Fruit fly (Drosophila melanogaster): ENCODE data around the gene eff.

eff gene

dm6 chr3R:14754360-14754759 lies 13.2 kb upstream of the eff start, which contains the start of gene CG7362:
CG7362 (minus strand) TSS chr3R:14754460.
- TF ChIP-seq GATAe (GFP tag; conservative IDR thresholded peaks at IDR 0.05): no peak
- 0 out of 3 replicates have a peak, but pooled peaks have one; percentile 14 for TF ChIP-seq CG2199 (GFP tag; IDR thresholded peaks at IDR 0.05)

- no peak for TF ChIP-seq CG12236 (GFP tag; optimal IDR thresholded peaks at IDR 0.05)
- no peak for TF ChIP-seq CG14441 (GFP tag; IDR thresholded peaks at IDR 0.05)
- no peak for TF ChIP-seq Poxn (GFP tag; IDR thresholded peaks at IDR 0.05)
- TF ChIP-seq rib (GFP tag; IDR thresholded peaks at IDR 0.05): no peak
- no peak for TF ChIP-seq Fer2 (tag; optimal IDR thresholded peaks at IDR 0.05)
- TF ChIP-seq CG9437 (GFP tag; optimal IDR thresholded peaks at IDR 0.05): no peak
- TF ChIP-seq Usf (GFP tag; optimal IDR thresholded peaks at IDR 0.05): no peak
- TF ChIP-seq CG2199 (GFP tag; IDR thresholded peaks at IDR 0.05): 0 out of 3 replicates have a peak, but pooled peaks have one; percentile 74
- TF ChIP-seq pum (GFP tag; optimal IDR thresholded peaks at IDR 0.05): no peak
- TF ChIP-seq H2.0 (GFP tag; IDR thresholded peaks at IDR 0.05): no peak
- no peak for TF ChIP-seq zen2 (GFP tag; IDR thresholded peaks at IDR 0.05; ENCODE audit: partially characterized antibody)
- peak; percentile 4 for TF ChIP-seq sens (GFP tag)
- no peak for TF ChIP-seq CG15696 (tag; optimal IDR thresholded peaks at IDR 0.05)
- TF ChIP-seq Nf-YC (tag; optimal IDR thresholded peaks at IDR 0.05): no peak
- no peak for TF ChIP-seq CG15601 (tag; optimal IDR thresholded peaks at IDR 0.05)
- TF ChIP-seq CG10654 (GFP tag; optimal IDR thresholded peaks at IDR 0.05): no peak
- TF ChIP-seq gcm (GFP tag; optimal IDR thresholded peaks at IDR 0.05): peak; percentile 53
Observed at dm6 chr3R:14751023-14751422, 9.9 kb upstream of the eff start, which contains the start of gene smp-30. smp-30 (minus strand) TSS chr3R:14751246.

- TF ChIP-seq fd64A (GFP tag; optimal IDR thresholded peaks at IDR 0.05) (peak; percentile 84), CG17829 (tag; optimal IDR thresholded peaks at IDR 0.05) (peak; percentile 63), CG14860 (GFP tag; IDR thresholded peaks at IDR 0.05; ENCODE audit: partially characterized antibody) (no peak), E2f1 (GFP tag; IDR thresholded peaks at IDR 0.05) (peak; percentile 15; the same call in 1 of the 2 replicates), CG2875 (GFP tag; optimal IDR thresholded peaks at IDR 0.05) (peak; percentile 78), gsb (GFP tag; IDR thresholded peaks at IDR 0.05) (no peak), Dll (GFP tag; IDR thresholded peaks at IDR 0.05; ENCODE audit: partially characterized antibody) (peak; percentile 45; the same call in 1 of the 4 replicates), ase (GFP tag; IDR thresholded peaks at IDR 0.05) (no peak; the same call in 2 of the 3 replicates), CG17912 (GFP tag; optimal IDR thresholded peaks at IDR 0.05) (peak; percentile 77), wdn (GFP tag; IDR thresholded peaks at IDR 0.05) (no peak), CG3065 (GFP tag; optimal IDR thresholded peaks at IDR 0.05) (peak; percentile 43), D (optimal IDR thresholded peaks at IDR 0.05) (no peak), D (GFP tag; optimal IDR thresholded peaks at IDR 0.05) (peak; percentile 72), usp (GFP tag; optimal IDR thresholded peaks at IDR 0.05) (no peak), CG13894 (tag; optimal IDR thresholded peaks at IDR 0.05) (peak; percentile 73), yki (optimal IDR thresholded peaks at IDR 0.05) (peak; percentile 92), CG3838 (GFP tag; optimal IDR thresholded peaks at IDR 0.05) (no peak), CG31224 (GFP tag; IDR thresholded peaks at IDR 0.05) (0 out of 2 replicates have a peak, but pooled peaks have one; percentile 15), bowl (GFP tag; IDR thresholded peaks at IDR 0.05) (peak; percentile 33; the same call in 1 of the 2 replicates), wek (GFP tag; optimal IDR thresholded peaks at IDR 0.05) (peak; percentile 88), ftz-f1 (GFP tag; optimal IDR thresholded peaks at IDR 0.05) (peak; percentile 13), ATbp (GFP tag; optimal IDR thresholded peaks at IDR 0.05) (peak; percentile 91), exex (tag; optimal IDR thresholded peaks at IDR 0.05) (peak; percentile 40), B-H2 (GFP tag; optimal IDR thresholded peaks at IDR 0.05) (peak; percentile 37), CG14965 (GFP tag; optimal IDR thresholded peaks at IDR 0.05; ENCODE audit: borderline replicate concordance) (peak; percentile 23), CG15011 (GFP tag; optimal IDR thresholded peaks at IDR 0.05) (peak; percentile 75), tup (GFP tag; optimal IDR thresholded peaks at IDR 0.05) (peak; percentile 11), mam (GFP tag; optimal IDR thresholded peaks at IDR 0.05) (peak; percentile 20), CG9797 (GFP tag; optimal IDR thresholded peaks at IDR 0.05) (peak; percentile 9), CG8765 (GFP tag; IDR thresholded peaks at IDR 0.05) (no peak)
Observed at dm6 chr3R:14749077-14749798, 8.1 kb upstream of the eff start.

Data from whole organism, embryonic.